Worm (Caenorhabditis elegans) whole organism, mixed stage, embryonic: ENCODE measurements around the gene fat-3.
"Not testable (repeated sequence)": the region's sequence is repeated elsewhere in the genome, so short reads cannot be mapped to it uniquely, and the experiment has no call there.

Experiments used
- M03D4.4 ChIP-seq: sonication (generic microtip); optimal IDR thresholded peaks from 2 replicates; lab custom pipeline; 2017; ENCODE audit warnings: mild to moderate bottlenecking, missing genetic modification characterization, missing compliant biosample characterization
- bed-3 ChIP-seq: fragments of 200-800 bp; sonication (Bioruptor generic); optimal IDR thresholded peaks from 3 replicates; lab custom pipeline; 2018; ENCODE audit warnings: mild to moderate bottlenecking, missing genetic modification characterization, moderate library complexity, missing compliant biosample characterization
- blmp-1 ChIP-seq: fragments of 150-350 bp; optimal IDR thresholded peaks from 2 replicates; lab custom pipeline; 2014; ENCODE audit warnings: missing biosample characterization, missing genetic modification characterization
- ceh-39 ChIP-seq: fragments of 150-350 bp; optimal IDR thresholded peaks from 2 replicates; lab custom pipeline; 2014; ENCODE audit warnings: missing biosample characterization, missing genetic modification characterization
- ceh-43 ChIP-seq: fragments of 200-800 bp; sonication (Bioruptor generic); optimal IDR thresholded peaks from 2 replicates; lab custom pipeline; 2018; ENCODE audit warnings: mild to moderate bottlenecking, missing genetic modification characterization, moderate library complexity, missing compliant biosample characterization
- ceh-83 ChIP-seq: fragments of 200-800 bp; sonication (Bioruptor generic); optimal IDR thresholded peaks from 2 replicates; lab custom pipeline; 2018; ENCODE audit warnings: mild to moderate bottlenecking, missing genetic modification characterization, missing compliant biosample characterization
- ces-1 ChIP-seq: fragments of 150-350 bp; optimal IDR thresholded peaks from 2 replicates; lab custom pipeline; 2014; ENCODE audit warnings: missing biosample characterization, missing genetic modification reagents, missing genetic modification characterization
- cnd-1 ChIP-seq: fragments of 200-800 bp; sonication (Bioruptor generic); optimal IDR thresholded peaks from 2 replicates; lab custom pipeline; 2018; ENCODE audit warnings: mild to moderate bottlenecking, missing genetic modification characterization, missing compliant biosample characterization
- elt-3 ChIP-seq: fragments of 150-350 bp; optimal IDR thresholded peaks from 2 replicates; lab custom pipeline; 2014; ENCODE audit warnings: missing biosample characterization, missing genetic modification characterization
- ham-2 ChIP-seq: fragments of 200-800 bp; sonication (Bioruptor generic); optimal IDR thresholded peaks from 2 replicates; lab custom pipeline; 2018; ENCODE audit warnings: mild to moderate bottlenecking, missing genetic modification characterization, missing compliant biosample characterization
- lin-13 ChIP-seq: fragments of 150-350 bp; optimal IDR thresholded peaks from 2 replicates; lab custom pipeline; 2014; ENCODE audit warnings: missing biosample characterization, missing genetic modification characterization
- lin-32 ChIP-seq: fragments of 200-800 bp; sonication (Bioruptor generic); optimal IDR thresholded peaks from 2 replicates; lab custom pipeline; 2018; ENCODE audit warnings: mild to moderate bottlenecking, missing genetic modification characterization, missing compliant biosample characterization
- lsy-2 ChIP-seq: fragments of 150-350 bp; optimal IDR thresholded peaks from 2 replicates; lab custom pipeline; 2014; ENCODE audit warnings: missing biosample characterization, missing genetic modification characterization
- mab-5 ChIP-seq: fragments of 150-350 bp; optimal IDR thresholded peaks from 2 replicates; lab custom pipeline; 2014; ENCODE audit warnings: missing biosample characterization, missing genetic modification characterization
- mls-2 ChIP-seq: sonication (generic microtip); optimal IDR thresholded peaks from 2 replicates; lab custom pipeline; 2016; ENCODE audit warnings: mild to moderate bottlenecking, missing genetic modification characterization, moderate library complexity, missing compliant biosample characterization
- nhr-12 ChIP-seq: fragments of 150-350 bp; optimal IDR thresholded peaks from 2 replicates; lab custom pipeline; 2014; ENCODE audit warnings: missing biosample characterization, missing genetic modification characterization
- nhr-2 ChIP-seq: fragments of 150-350 bp; optimal IDR thresholded peaks from 2 replicates; lab custom pipeline; 2014; ENCODE audit warnings: missing biosample characterization, missing genetic modification characterization
- nhr-237 ChIP-seq: fragments of 150-350 bp; optimal IDR thresholded peaks from 2 replicates; lab custom pipeline; 2014; ENCODE audit warnings: missing biosample characterization, missing genetic modification characterization
- nhr-28 ChIP-seq: fragments of 150-350 bp; optimal IDR thresholded peaks from 2 replicates; lab custom pipeline; 2014; ENCODE audit warnings: missing biosample characterization, missing genetic modification characterization
- nhr-76 ChIP-seq: sonication (generic microtip); optimal IDR thresholded peaks from 2 replicates; lab custom pipeline; 2017; ENCODE audit warnings: missing biosample characterization, missing genetic modification characterization
- pha-4 ChIP-seq: fragments of 150-350 bp; optimal IDR thresholded peaks from 2 replicates; lab custom pipeline; 2018; ENCODE audit warnings: missing biosample characterization, missing genetic modification reagents, missing genetic modification characterization
- sem-2 ChIP-seq: fragments of 200-800 bp; sonication (Bioruptor generic); optimal IDR thresholded peaks from 2 replicates; lab custom pipeline; 2018; ENCODE audit warnings: mild to moderate bottlenecking, missing genetic modification characterization, missing compliant biosample characterization
- sptf-1 ChIP-seq: sonication (generic microtip); optimal IDR thresholded peaks from 2 replicates; lab custom pipeline; 2017; ENCODE audit warnings: mild to moderate bottlenecking, missing genetic modification characterization, moderate library complexity, missing compliant biosample characterization
- tbx-8 ChIP-seq: fragments of 200-800 bp; sonication (Bioruptor generic); optimal IDR thresholded peaks from 2 replicates; lab custom pipeline; 2018; ENCODE audit warnings: mild to moderate bottlenecking, missing genetic modification characterization, moderate library complexity, missing compliant biosample characterization
- unc-120 ChIP-seq: sonication (generic microtip); optimal IDR thresholded peaks from 2 replicates; lab custom pipeline; 2017; ENCODE audit warnings: missing genetic modification characterization, missing compliant biosample characterization; ENCODE audit not compliant: poor library complexity, severe bottlenecking
- unc-39 ChIP-seq: fragments of 150-350 bp; optimal IDR thresholded peaks from 2 replicates; lab custom pipeline; 2014; ENCODE audit warnings: missing biosample characterization, missing genetic modification characterization
- ztf-11 ChIP-seq: fragments of 150-350 bp; optimal IDR thresholded peaks from 2 replicates; lab custom pipeline; 2014; ENCODE audit warnings: missing biosample characterization, missing genetic modification characterization

fat-3 gene

ce11 chrIV:9837349-9837748, 34.5 kb downstream of the fat-3 start, which contains the start of gene msp-10:
TSS of gene msp-10 (plus strand) at chrIV:9837649.
- TF ChIP-seq unc-120 (tag; lab: Kevin White, UChicago); ceh-39 (tag; lab: Kevin White, UChicago); unc-39: not testable (repeated sequence)

ce11 chrIV:9840984-9841590, 38.3 kb downstream of the fat-3 start, which contains the start of the genes kin-24 and msp-56:
TSS of gene kin-24 (minus strand) at chrIV:9841084.
TSS of gene msp-56 (plus strand) at chrIV:9841540.
- TF ChIP-seq elt-3 = no peak
- TF ChIP-seq, all 35 proteins: peak for 0

DNA sequence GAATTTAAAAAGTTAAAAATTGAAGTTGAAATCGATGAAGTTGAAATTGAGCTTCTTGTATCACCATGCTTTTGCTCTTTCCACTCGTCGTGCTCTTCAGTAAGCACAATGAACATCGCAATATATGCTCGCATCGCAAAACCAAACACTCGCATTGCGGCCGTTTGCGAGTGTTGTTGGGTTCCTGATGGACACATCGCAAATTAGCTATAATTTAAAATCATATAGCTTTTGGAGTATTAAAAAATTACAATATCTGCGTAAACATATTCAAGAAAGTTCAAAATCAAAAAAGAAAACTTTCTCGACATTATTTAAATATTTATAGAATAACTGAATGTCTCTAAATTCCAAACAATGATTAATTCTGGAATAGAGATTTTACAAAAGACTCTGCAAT, 39.2 kb downstream of the fat-3 start, which contains the start of gene K07F5.17:
Gene K07F5.17 (plus strand): TSS at position 301 of the 400 bp plus-strand sequence.
- TF ChIP-seq cnd-1 (tag; lab: Kevin White, UChicago) = no peak
- TF ChIP-seq ceh-83 = no peak
- TF ChIP-seq lin-32 = no peak
- no peak for TF ChIP-seq ceh-43
- TF ChIP-seq nhr-12 (tag; lab: Kevin White, UChicago) = no peak
- TF ChIP-seq pha-4 (tag; lab: Kevin White, UChicago) = no peak

DNA sequence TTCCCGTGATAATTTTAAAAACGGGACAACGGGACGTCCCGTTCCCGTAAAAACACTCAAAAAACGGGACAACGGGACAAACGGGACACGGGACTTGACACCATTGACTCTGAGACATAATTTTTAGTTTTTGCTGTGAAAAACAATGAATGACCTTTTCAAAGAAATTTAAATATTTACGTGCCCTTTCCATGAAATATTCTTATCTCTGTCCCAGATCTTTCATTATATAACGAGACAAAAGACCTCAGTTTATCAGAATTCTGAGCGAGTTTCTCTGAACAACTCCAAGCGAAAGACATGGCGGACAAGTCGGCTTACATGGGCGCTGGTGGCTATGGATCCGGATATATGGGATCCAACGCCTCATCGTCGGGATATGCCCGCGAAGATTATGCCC, 40.9 kb downstream of the fat-3 start, which contains the start of gene nspd-2:
Gene nspd-2 (plus strand): TSS at position 301 of the 400 bp plus-strand sequence.
- TF ChIP-seq nhr-76 (tag; lab: Kevin White, UChicago) (no peak), ztf-11 (tag; lab: Kevin White, UChicago) (no peak), ces-1 (GFP tag; lab: Kevin White, UChicago) (no peak), unc-39 (no peak), nhr-12 (tag; lab: Kevin White, UChicago) (no peak), mls-2 (tag; lab: Kevin White, UChicago) (no peak), lin-32 (no peak), pha-4 (tag; lab: Kevin White, UChicago) (no peak), mab-5 (tag; lab: Kevin White, UChicago) (no peak)
- TF ChIP-seq, all 35 proteins: peak for 0

- TF ChIP-seq nhr-2 (tag; lab: Kevin White, UChicago) (no peak), ham-2 (no peak), sptf-1 (no peak), nhr-12 (tag; lab: Kevin White, UChicago) (no peak), M03D4.4 (tag; lab: Kevin White, UChicago) (no peak), bed-3 (no peak), pha-4 (tag; lab: Kevin White, UChicago) (no peak), elt-3 (no peak)
- TF ChIP-seq, all 35 proteins: peak for 0
Observed at ce11 chrIV:9846574-9846973, 43.8 kb downstream of the fat-3 start, which contains the start of gene K07F5.6. TSS of gene K07F5.6 (minus strand) at chrIV:9846674.

DNA sequence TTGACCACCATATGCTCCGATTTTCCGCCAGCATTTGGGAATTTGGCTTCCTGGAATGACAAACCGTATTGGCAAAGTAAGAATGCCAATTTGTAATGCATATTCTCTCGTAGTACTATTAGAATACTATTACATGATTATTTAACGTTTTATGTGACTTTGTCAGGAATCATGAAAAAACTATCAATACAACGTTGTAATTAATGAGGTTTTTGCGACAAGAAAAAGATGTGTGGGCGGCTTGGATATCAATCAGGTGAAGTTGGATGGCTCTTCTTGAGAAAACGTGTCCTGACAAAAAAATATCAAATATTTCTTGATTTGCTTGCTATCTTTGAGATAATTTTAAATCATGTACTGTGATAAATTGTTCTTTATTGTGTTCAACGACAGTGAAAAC, 45.3 kb downstream of the fat-3 start, which contains the start of gene K07F5.7:
Gene K07F5.7 (minus strand): TSS at position 101 of the 400 bp plus-strand sequence.
- no peak for TF ChIP-seq pha-4 (tag; lab: Kevin White, UChicago)
- no peak for TF ChIP-seq tbx-8
- TF ChIP-seq blmp-1 (tag; lab: Kevin White, UChicago) = no peak
- TF ChIP-seq nhr-237 (tag; lab: Kevin White, UChicago) = no peak
- TF ChIP-seq cnd-1 (tag; lab: Kevin White, UChicago) = no peak
- TF ChIP-seq sem-2 (GFP tag; lab: Kevin White, UChicago) = no peak
- TF ChIP-seq unc-39 = no peak
- TF ChIP-seq ceh-83 = no peak

- TF ChIP-seq ces-1 (GFP tag; lab: Kevin White, UChicago) (no peak), blmp-1 (tag; lab: Kevin White, UChicago) (no peak), bed-3 (no peak), unc-39 (no peak), nhr-12 (tag; lab: Kevin White, UChicago) (no peak), tbx-8 (no peak), nhr-28 (no peak), elt-3 (no peak), mls-2 (tag; lab: Kevin White, UChicago) (no peak), ham-2 (no peak), lsy-2 (no peak), ceh-43 (no peak), lin-13 (no peak)
Observed at ce11 chrIV:9849624-9850023, 46.8 kb downstream of the fat-3 start, which contains the start of gene K07F5.8. TSS of gene K07F5.8 (minus strand) at chrIV:9849724.
